Worm (Caenorhabditis elegans): ENCODE measurements around the gene ctf-4.

ctf-4 gene

ce11 chrV:10967594-10968273 is 2.4 kb upstream of the ctf-4 start:
- TF ChIP-seq pax-1 (tag; optimal IDR thresholded peaks at IDR 0.05) = no peak
- TF ChIP-seq fax-1 (tag; optimal IDR thresholded peaks at IDR 0.05) = no peak
- no peak for TF ChIP-seq K09A11.1 (tag; optimal IDR thresholded peaks at IDR 0.05; ENCODE audit: insufficient read depth)
- no peak for TF ChIP-seq ets-4 (tag; optimal IDR thresholded peaks at IDR 0.05)
- no peak for TF ChIP-seq che-1 (tag; optimal IDR thresholded peaks at IDR 0.05)
- TF ChIP-seq dve-1 (tag; optimal IDR thresholded peaks at IDR 0.05) = no peak
- no peak for TF ChIP-seq madf-2 (tag; optimal IDR thresholded peaks at IDR 0.05)
- no peak for TF ChIP-seq hlh-8 (tag; optimal IDR thresholded peaks at IDR 0.05)
- TF ChIP-seq pqm-1 (tag; optimal IDR thresholded peaks at IDR 0.05) = no peak
- TF ChIP-seq sox-4 (tag; optimal IDR thresholded peaks at IDR 0.05) = no peak
- no peak for TF ChIP-seq ceh-19 (GFP tag; optimal IDR thresholded peaks at IDR 0.05)

- TF ChIP-seq C38D4.7 (GFP tag; optimal IDR thresholded peaks at IDR 0.05) = no peak
- TF ChIP-seq elt-4 (tag; optimal IDR thresholded peaks at IDR 0.05) = no peak
- no peak for TF ChIP-seq pat-9 (tag; optimal IDR thresholded peaks at IDR 0.05)
- no peak for TF ChIP-seq sdc-2 (tag; optimal IDR thresholded peaks at IDR 0.05)
Observed at ce11 chrV:10966874-10967273, 1.5 kb upstream of the ctf-4 start.

DNA sequence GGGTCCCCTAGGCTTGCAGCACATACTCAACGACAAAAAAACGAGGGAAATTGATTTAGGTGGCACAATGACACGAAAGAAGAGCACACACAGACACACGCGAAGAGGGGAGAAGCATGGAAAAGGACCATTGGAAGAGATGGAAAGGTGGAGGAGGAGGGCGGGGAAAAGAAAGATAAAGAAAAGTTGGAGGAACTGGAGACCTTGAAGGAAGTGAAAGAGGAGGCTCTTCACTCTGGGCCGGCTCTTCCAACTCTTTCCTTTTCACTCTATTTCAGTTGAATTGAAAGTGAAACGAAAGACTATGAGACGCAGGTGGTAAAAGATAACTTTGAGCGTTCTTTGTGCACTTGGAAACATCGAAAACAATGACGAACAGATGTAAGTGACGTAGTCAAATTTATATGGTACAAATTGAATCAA is 3.9 kb downstream of the ctf-4 start:
- TF ChIP-seq ref-2 (tag; optimal IDR thresholded peaks at IDR 0.05) = peak; percentile 25
- no peak for TF ChIP-seq ceh-9 (tag; optimal IDR thresholded peaks at IDR 0.05)
- TF ChIP-seq mec-3 (tag; optimal IDR thresholded peaks at IDR 0.05; ENCODE audit: borderline replicate concordance) = peak; percentile 49
- TF ChIP-seq unc-86 (tag; optimal IDR thresholded peaks at IDR 0.05) = no peak
- no peak for TF ChIP-seq nhr-11 (tag; optimal IDR thresholded peaks at IDR 0.05)
- TF ChIP-seq unc-55 (GFP tag; optimal IDR thresholded peaks at IDR 0.05) = peak; percentile 68
- TF ChIP-seq sox-2 (GFP tag; IDR thresholded peaks at IDR 0.05) = no peak
- no peak for TF ChIP-seq gmeb-2 (tag; optimal IDR thresholded peaks at IDR 0.05)
- peak; percentile 48 for TF ChIP-seq tbx-2 (tag; optimal IDR thresholded peaks at IDR 0.05)
- peak; percentile 27 for TF ChIP-seq fax-1 (tag; optimal IDR thresholded peaks at IDR 0.05)
- no peak for TF ChIP-seq tbx-7 (tag; optimal IDR thresholded peaks at IDR 0.05)
- TF ChIP-seq C08G9.2 (tag; optimal IDR thresholded peaks at IDR 0.05) = peak; percentile 22
- TF ChIP-seq pax-1 (tag; optimal IDR thresholded peaks at IDR 0.05) = no peak
- TF ChIP-seq ceh-14 (tag; optimal IDR thresholded peaks at IDR 0.05) = peak; percentile 75
- TF ChIP-seq npax-4 (tag; optimal IDR thresholded peaks at IDR 0.05) = no peak
- TF ChIP-seq dmd-4 (tag; optimal IDR thresholded peaks at IDR 0.05; ENCODE audit: borderline replicate concordance) = no peak
- no peak for TF ChIP-seq syd-9 (tag; optimal IDR thresholded peaks at IDR 0.05)
- TF ChIP-seq hlh-15 (tag; optimal IDR thresholded peaks at IDR 0.05) = no peak
- no peak for TF ChIP-seq sdc-2 (tag; optimal IDR thresholded peaks at IDR 0.05)
- TF ChIP-seq hlh-30 (tag; optimal IDR thresholded peaks at IDR 0.05; ENCODE audit: insufficient read depth) = no peak
- no peak for TF ChIP-seq elt-2 (tag; optimal IDR thresholded peaks at IDR 0.05)
- TF ChIP-seq ceh-45 (GFP tag; IDR thresholded peaks at IDR 0.05) = no peak
- peak; percentile 1 for TF ChIP-seq nfya-1 (tag; optimal IDR thresholded peaks at IDR 0.05)
- no peak for TF ChIP-seq Y22D7AL.16 (tag; optimal IDR thresholded peaks at IDR 0.05)
- TF ChIP-seq ceh-18 (tag; optimal IDR thresholded peaks at IDR 0.05) = peak; percentile 93
- TF ChIP-seq F13H6.1 (tag; optimal IDR thresholded peaks at IDR 0.05) = no peak
- no peak for TF ChIP-seq zip-5 (tag; optimal IDR thresholded peaks at IDR 0.05)
- no peak for TF ChIP-seq ceh-19 (GFP tag; optimal IDR thresholded peaks at IDR 0.05)
- no peak for TF ChIP-seq che-1 (tag; optimal IDR thresholded peaks at IDR 0.05)
- peak; percentile 48 for TF ChIP-seq rnt-1 (tag; optimal IDR thresholded peaks at IDR 0.05)
- peak; percentile 44 for TF ChIP-seq ceh-34 (tag; optimal IDR thresholded peaks at IDR 0.05)
- TF ChIP-seq odd-2 (tag; optimal IDR thresholded peaks at IDR 0.05) = no peak
- no peak for TF ChIP-seq eyg-1 (tag; optimal IDR thresholded peaks at IDR 0.05)
- TF ChIP-seq ceh-48 (tag; optimal IDR thresholded peaks at IDR 0.05) = no peak
- no peak for TF ChIP-seq ceh-2 (tag; optimal IDR thresholded peaks at IDR 0.05)
- TF ChIP-seq T23F11.4 (GFP tag; optimal IDR thresholded peaks at IDR 0.05) = no peak
- TF ChIP-seq ama-1 (optimal IDR thresholded peaks at IDR 0.05) = no peak
- no peak for TF ChIP-seq lim-6 (tag; optimal IDR thresholded peaks at IDR 0.05)
- TF ChIP-seq ceh-30 (tag; optimal IDR thresholded peaks at IDR 0.05) = no peak
